Worm (Caenorhabditis elegans) whole organism, late embryonic: ENCODE data around the gene slo-1.

Experiments used
- C38D4.7 ChIP-seq: fragments of 200-800 bp; sonication (Bioruptor generic); optimal IDR thresholded peaks from 2 replicates; lab custom pipeline; 2018; ENCODE audit warnings: mild to moderate bottlenecking, missing genetic modification characterization, moderate library complexity, missing compliant biosample characterization
- ama-1 ChIP-seq: fragments of 150-350 bp; optimal IDR thresholded peaks from 2 replicates; lab custom pipeline; 2014
- ceh-19 ChIP-seq: fragments of 200-800 bp; sonication (Bioruptor generic); optimal IDR thresholded peaks from 2 replicates; lab custom pipeline; 2018; ENCODE audit warnings: mild to moderate bottlenecking, missing genetic modification characterization, missing compliant biosample characterization
- lim-6 ChIP-seq: sonication (generic microtip); optimal IDR thresholded peaks from 2 replicates; lab custom pipeline; 2016; ENCODE audit warnings: missing genetic modification characterization, missing compliant biosample characterization
- nhr-11 ChIP-seq: fragments of 150-350 bp; optimal IDR thresholded peaks from 2 replicates; lab custom pipeline; 2014; ENCODE audit warnings: missing biosample characterization, missing genetic modification characterization
- npax-4 ChIP-seq: sonication (generic microtip); optimal IDR thresholded peaks from 2 replicates; lab custom pipeline; 2016; ENCODE audit warnings: missing genetic modification characterization, missing compliant biosample characterization
- pha-2 ChIP-seq: sonication (generic microtip); optimal IDR thresholded peaks from 2 replicates; lab custom pipeline; 2017; ENCODE audit warnings: mild to moderate bottlenecking, missing genetic modification characterization, missing compliant biosample characterization
- rnt-1 ChIP-seq: sonication (generic microtip); optimal IDR thresholded peaks from 2 replicates; lab custom pipeline; 2016; ENCODE audit warnings: missing genetic modification characterization, missing compliant biosample characterization
- sdc-2 ChIP-seq: sonication (generic microtip); optimal IDR thresholded peaks from 2 replicates; lab custom pipeline; 2016; ENCODE audit warnings: missing genotype, missing genetic modification characterization, missing compliant biosample characterization
- tbx-2 ChIP-seq: sonication (generic microtip); optimal IDR thresholded peaks from 2 replicates; lab custom pipeline; 2016; ENCODE audit warnings: missing genetic modification characterization, missing compliant biosample characterization
- tbx-7 ChIP-seq: sonication (generic microtip); optimal IDR thresholded peaks from 2 replicates; lab custom pipeline; 2016; ENCODE audit warnings: missing genotype, missing genetic modification characterization, missing compliant biosample characterization

ce11 chrV:18462365-18462837 lies 29.7 kb upstream of the slo-1 start, which contains the start of gene ZK228.4:
- TF ChIP-seq tbx-7 (tag; lab: Kevin White, UChicago) (no peak), rnt-1 (tag; lab: Kevin White, UChicago) (no peak), npax-4 (tag; lab: Kevin White, UChicago) (no peak), ceh-19 (no peak), pha-2 (tag; lab: Kevin White, UChicago) (no peak), ama-1 (lab: Kevin White, UChicago) (no peak), C38D4.7 (GFP tag; lab: Kevin White, UChicago) (no peak), lim-6 (no peak), sdc-2 (tag; lab: Kevin White, UChicago) (no peak), tbx-2 (no peak), nhr-11 (tag; lab: Kevin White, UChicago) (no peak)
